Fruit fly (Drosophila melanogaster) whole organism, embryonic: Measurements from ENCODE around the gene Adck5.

Source experiments
- Atf6 ChIP-seq: fragments of 200-800 bp; sonication (Bioruptor generic); IDR thresholded peaks from 2 replicates; pipeline ENCODE4 v1.3.6; 2022; ENCODE audit warnings: missing biosample characterization, missing genetic modification characterization
- CG10979 ChIP-seq: fragments of 200-800 bp; sonication (Bioruptor generic); optimal IDR thresholded peaks from 2 replicates; lab custom pipeline; 2018; ENCODE audit warnings: missing biosample characterization, mild to moderate bottlenecking, missing genetic modification characterization, moderate library complexity
- CG11723 ChIP-seq: fragments of 200-800 bp; sonication (Bioruptor generic); optimal IDR thresholded peaks from 2 replicates; lab custom pipeline; 2017; ENCODE audit warnings: missing biosample characterization, mild to moderate bottlenecking, missing genetic modification characterization
- CG13287 ChIP-seq: fragments of 200-800 bp; sonication (Bioruptor generic); IDR thresholded peaks from 2 replicates; pipeline ENCODE4 v1.3.6; 2022; ENCODE audit warnings: missing biosample characterization, missing genetic modification characterization; ENCODE audit not compliant: partially characterized antibody
- CG14441 ChIP-seq: fragments of 200-800 bp; sonication (Bioruptor generic); IDR thresholded peaks from 2 replicates; pipeline ENCODE4 v1.3.6; 2022; ENCODE audit warnings: missing biosample characterization, missing genetic modification characterization
- CG14965 ChIP-seq: fragments of 200-800 bp; sonication (Bioruptor generic); optimal IDR thresholded peaks from 2 replicates; lab custom pipeline; 2016; ENCODE audit warnings: missing biosample characterization, missing genetic modification characterization, borderline replicate concordance
- CG15514 ChIP-seq: fragments of 200-800 bp; sonication (Bioruptor generic); optimal IDR thresholded peaks from 3 replicates; lab custom pipeline; 2017; ENCODE audit warnings: missing biosample characterization, missing genetic modification characterization, mild to moderate bottlenecking, moderate library complexity, missing genetic modification reagents
- CG15601 ChIP-seq: fragments of 200-800 bp; sonication (Bioruptor generic); optimal IDR thresholded peaks from 3 replicates; lab custom pipeline; 2019; ENCODE audit warnings: missing biosample characterization, mild to moderate bottlenecking, missing genetic modification characterization, moderate library complexity
- CG17361 ChIP-seq: fragments of 200-800 bp; sonication (Bioruptor generic); IDR thresholded peaks from 3 replicates; pipeline ENCODE4 v1.3.6; 2022; ENCODE audit warnings: missing biosample characterization, missing genetic modification characterization
- CG17385 ChIP-seq: fragments of 200-800 bp; sonication (Bioruptor generic); optimal IDR thresholded peaks from 3 replicates; lab custom pipeline; 2018; ENCODE audit warnings: missing biosample characterization, mild to moderate bottlenecking, missing genetic modification characterization
- CG17829 ChIP-seq: fragments of 200-800 bp; optimal IDR thresholded peaks from 2 replicates; lab custom pipeline; 2019; ENCODE audit warnings: missing biosample characterization, mild to moderate bottlenecking, missing genetic modification characterization, moderate library complexity
- CG2889 ChIP-seq: fragments of 200-800 bp; sonication (Bioruptor generic); IDR thresholded peaks from 3 replicates; pipeline ENCODE4 v1.3.6; 2022; ENCODE audit warnings: missing biosample characterization, missing genetic modification characterization
- CG4360 ChIP-seq: fragments of 200-800 bp; sonication (Bioruptor generic); IDR thresholded peaks from 2 replicates; pipeline ENCODE4 v1.3.6; 2022; ENCODE audit warnings: missing biosample characterization, missing genetic modification characterization
- CG4730 ChIP-seq: fragments of 200-800 bp; sonication (Bioruptor generic); IDR thresholded peaks from 2 replicates; pipeline ENCODE4 v1.3.6; 2022; ENCODE audit warnings: missing biosample characterization, missing genetic modification characterization
- CG6791 ChIP-seq: fragments of 200-800 bp; sonication (Bioruptor generic); IDR thresholded peaks from 3 replicates; pipeline ENCODE4 v1.3.6; 2022; ENCODE audit warnings: missing biosample characterization, missing genetic modification characterization; ENCODE audit not compliant: partially characterized antibody
- CG7271 ChIP-seq: fragments of 200-800 bp; sonication (Bioruptor generic); optimal IDR thresholded peaks from 2 replicates; lab custom pipeline; 2018; ENCODE audit warnings: missing biosample characterization, mild to moderate bottlenecking, missing genetic modification characterization, moderate library complexity
- CG7839 ChIP-seq: fragments of 200-800 bp; sonication (Bioruptor generic); optimal IDR thresholded peaks from 3 replicates; lab custom pipeline; 2018; ENCODE audit warnings: missing biosample characterization, mild to moderate bottlenecking, missing genetic modification characterization, moderate library complexity
- CG7963 ChIP-seq: fragments of 200-800 bp; sonication (Bioruptor generic); IDR thresholded peaks from 3 replicates; pipeline ENCODE4 v1.3.6; 2022; ENCODE audit warnings: missing biosample characterization, missing genetic modification characterization; ENCODE audit not compliant: partially characterized antibody
- CG7987 ChIP-seq: fragments of 200-800 bp; sonication (Bioruptor generic); optimal IDR thresholded peaks from 2 replicates; lab custom pipeline; 2018; ENCODE audit warnings: missing biosample characterization, mild to moderate bottlenecking, missing genetic modification characterization, moderate library complexity
- CG8924 ChIP-seq: fragments of 200-800 bp; optimal IDR thresholded peaks from 3 replicates; lab custom pipeline; 2019; ENCODE audit warnings: missing biosample characterization, mild to moderate bottlenecking, missing genetic modification characterization, moderate library complexity
- CG9876 ChIP-seq: fragments of 200-800 bp; sonication (Bioruptor generic); optimal IDR thresholded peaks from 2 replicates; lab custom pipeline; 2016; ENCODE audit warnings: missing biosample characterization, missing genetic modification characterization
- CoRest ChIP-seq: fragments of 200-800 bp; sonication (Bioruptor generic); optimal IDR thresholded peaks from 3 replicates; lab custom pipeline; 2018; ENCODE audit warnings: missing biosample characterization, mild to moderate bottlenecking, missing genetic modification characterization, moderate library complexity
- Doc3 ChIP-seq: fragments of 200-800 bp; sonication (Bioruptor generic); IDR thresholded peaks from 3 replicates; pipeline ENCODE4 v1.3.6; 2022; ENCODE audit warnings: missing biosample characterization, missing genetic modification characterization; ENCODE audit not compliant: partially characterized antibody
- Ets65A ChIP-seq: fragments of 200-800 bp; sonication (Bioruptor generic); peaks from one replicate; lab custom pipeline; 2016; ENCODE audit warnings: missing biosample characterization, missing genetic modification characterization
- Fer3 ChIP-seq: fragments of 200-800 bp; sonication (Bioruptor generic); optimal IDR thresholded peaks from 2 replicates; lab custom pipeline; 2018; ENCODE audit warnings: missing biosample characterization, mild to moderate bottlenecking, missing genetic modification characterization, moderate library complexity
- HLH4C ChIP-seq: fragments of 200-800 bp; sonication (Bioruptor generic); IDR thresholded peaks from 3 replicates; pipeline ENCODE4 v1.3.6; 2022; ENCODE audit warnings: missing biosample characterization, missing genetic modification characterization; ENCODE audit not compliant: partially characterized antibody
- HmgD ChIP-seq: fragments of 200-800 bp; sonication (Bioruptor generic); optimal IDR thresholded peaks from 3 replicates; lab custom pipeline; 2016; ENCODE audit warnings: missing biosample characterization, missing genetic modification characterization
- Hr78 ChIP-seq, 2 experiments: fragments of 200-800 bp in 1 of 2; fragments of >200 bp in 1 of 2; sonication (Bioruptor generic) in 1 of 2; optimal IDR thresholded peaks; 2 replicates each; lab custom pipeline; 2017 to 2019; ENCODE audit warnings: missing biosample characterization in 2 of 2, missing genetic modification characterization in 2 of 2, mild to moderate bottlenecking in 1 of 2, moderate library complexity in 1 of 2
- Lpt ChIP-seq: fragments of >200 bp; optimal IDR thresholded peaks from 2 replicates; lab custom pipeline; 2018; ENCODE audit warnings: missing biosample characterization, missing genetic modification characterization
- Med ChIP-seq: fragments of 200-800 bp; sonication (Bioruptor generic); peaks from one replicate; lab custom pipeline; 2016; ENCODE audit warnings: missing biosample characterization, missing genetic modification characterization, mild to moderate bottlenecking, inconsistent platforms, moderate library complexity
- NFAT ChIP-seq: fragments of 200-800 bp; sonication (Bioruptor generic); IDR thresholded peaks from 2 replicates; pipeline ENCODE4 v1.3.6; 2022; ENCODE audit warnings: missing biosample characterization, missing genetic modification characterization
- PHDP ChIP-seq: fragments of 200-800 bp; sonication (Bioruptor generic); optimal IDR thresholded peaks from 3 replicates; lab custom pipeline; 2018; ENCODE audit warnings: missing biosample characterization, mild to moderate bottlenecking, missing genetic modification characterization, moderate library complexity
- ato ChIP-seq: fragments of 200-800 bp; sonication (Bioruptor generic); IDR thresholded peaks from 2 replicates; pipeline ENCODE4 v1.3.6; 2022; ENCODE audit warnings: missing biosample characterization, missing genetic modification characterization; ENCODE audit not compliant: partially characterized antibody
- bigmax ChIP-seq: fragments of 200-800 bp; sonication (Bioruptor generic); optimal IDR thresholded peaks from 2 replicates; lab custom pipeline; 2018; ENCODE audit warnings: missing biosample characterization, mild to moderate bottlenecking, missing genetic modification characterization
- br ChIP-seq: fragments of >200 bp; optimal IDR thresholded peaks from 2 replicates; lab custom pipeline; 2017
- chm ChIP-seq: fragments of 200-800 bp; sonication (Bioruptor generic); IDR thresholded peaks from 2 replicates; pipeline ENCODE4 v1.3.6; 2022; ENCODE audit warnings: missing biosample characterization, missing genetic modification characterization
- dimm ChIP-seq: fragments of 200-800 bp; sonication (Bioruptor generic); IDR thresholded peaks from 2 replicates; pipeline ENCODE4 v1.3.6; 2022; ENCODE audit warnings: missing biosample characterization, missing genetic modification characterization
- dm ChIP-seq: fragments of 200-800 bp; sonication (Bioruptor generic); optimal IDR thresholded peaks from 3 replicates; lab custom pipeline; 2016; ENCODE audit warnings: missing biosample characterization, missing genetic modification characterization
- ems ChIP-seq: fragments of 200-800 bp; sonication (Bioruptor generic); optimal IDR thresholded peaks from 3 replicates; lab custom pipeline; 2016; ENCODE audit warnings: missing biosample characterization, missing genetic modification characterization
- gcm2 ChIP-seq: fragments of 200-800 bp; sonication (Bioruptor generic); optimal IDR thresholded peaks from 2 replicates; lab custom pipeline; 2016; ENCODE audit warnings: missing biosample characterization, missing genetic modification characterization
- oc ChIP-seq: fragments of 200-800 bp; sonication (Bioruptor generic); optimal IDR thresholded peaks from 2 replicates; lab custom pipeline; 2018; ENCODE audit warnings: missing biosample characterization, mild to moderate bottlenecking, missing genetic modification characterization, moderate library complexity
- onecut ChIP-seq: fragments of 200-800 bp; sonication (Bioruptor generic); IDR thresholded peaks from 2 replicates; pipeline ENCODE4 v1.3.6; 2022; ENCODE audit warnings: missing biosample characterization, missing genetic modification characterization
- pros ChIP-seq: fragments of 200-800 bp; sonication (Bioruptor generic); optimal IDR thresholded peaks from 3 replicates; lab custom pipeline; 2019; ENCODE audit warnings: missing biosample characterization, mild to moderate bottlenecking, missing genetic modification characterization, moderate library complexity
- sens-2 ChIP-seq: fragments of 200-800 bp; sonication (Bioruptor generic); IDR thresholded peaks from 2 replicates; pipeline ENCODE4 v1.3.6; 2022; ENCODE audit warnings: missing biosample characterization, missing genetic modification characterization
- shn ChIP-seq: fragments of 200-800 bp; sonication (Bioruptor generic); optimal IDR thresholded peaks from 3 replicates; lab custom pipeline; 2016; ENCODE audit warnings: missing biosample characterization, missing genetic modification characterization
- so ChIP-seq: fragments of 200-800 bp; sonication (Bioruptor generic); IDR thresholded peaks from 3 replicates; pipeline ENCODE4 v1.3.6; 2022; ENCODE audit warnings: missing biosample characterization, missing genetic modification characterization
- sqz ChIP-seq: fragments of 200-800 bp; sonication (Bioruptor generic); optimal IDR thresholded peaks from 3 replicates; lab custom pipeline; 2018; ENCODE audit warnings: missing biosample characterization, mild to moderate bottlenecking, missing genetic modification characterization
- ssp ChIP-seq: fragments of 200-800 bp; sonication (Bioruptor generic); IDR thresholded peaks from 2 replicates; pipeline ENCODE4 v1.3.6; 2022; ENCODE audit warnings: missing biosample characterization, missing genetic modification characterization
- stwl ChIP-seq: fragments of 200-800 bp; sonication (Bioruptor generic); optimal IDR thresholded peaks from 3 replicates; lab custom pipeline; 2018; ENCODE audit warnings: missing biosample characterization, mild to moderate bottlenecking, missing genetic modification characterization, moderate library complexity
- vfl ChIP-seq: fragments of 200-800 bp; sonication (Bioruptor generic); optimal IDR thresholded peaks from 2 replicates; lab custom pipeline; 2016; ENCODE audit warnings: missing biosample characterization, missing genetic modification characterization
- zfh2 ChIP-seq: fragments of 200-800 bp; sonication (Bioruptor generic); optimal IDR thresholded peaks from 2 replicates; lab custom pipeline; 2016; ENCODE audit warnings: missing biosample characterization, missing genetic modification characterization

Gene Adck5

dm6 chr3L:11210517-11210916, 40.9 kb downstream of the Adck5 start, which contains the start of the genes Ube3a and CG7600 (continued):
- TF ChIP-seq CG14441 (no peak), br (lab: Kevin White, UChicago) (no peak), sqz (GFP tag; lab: Kevin White, UChicago) (peak; percentile 73), so (no peak), Lpt (no peak), CG14965 (GFP tag; lab: Kevin White, UChicago) (no peak), HmgD (GFP tag; lab: Kevin White, UChicago) (peak; percentile 88), CG7963 (peak; percentile 100), CG4730 (GFP tag; lab: Robert Waterston, UW) (no peak), ato (peak; percentile 100), oc (tag; lab: Kevin White, UChicago) (peak; percentile 55), CG7271 (tag; lab: Kevin White, UChicago) (no peak), CG7839 (tag; lab: Kevin White, UChicago) (peak; percentile 39), zfh2 (GFP tag; lab: Kevin White, UChicago) (peak; percentile 40), shn (GFP tag; lab: Kevin White, UChicago) (peak; percentile 34), CG2889 (GFP tag; lab: Robert Waterston, UW) (no peak), CG7987 (GFP tag; lab: Kevin White, UChicago) (peak; percentile 62), CG8924 (tag; lab: Kevin White, UChicago) (peak; percentile 41), CG4360 (GFP tag; lab: Robert Waterston, UW) (no peak), vfl (peak; percentile 20), chm (GFP tag; lab: Robert Waterston, UW) (peak; percentile 51), CG17385 (GFP tag; lab: Kevin White, UChicago) (peak; percentile 20), CG17361 (GFP tag; lab: Robert Waterston, UW) (0 out of 3 replicates have a peak, but pooled peaks have one; percentile 41), bigmax (GFP tag; lab: Kevin White, UChicago) (no peak), CG15514 (GFP tag; lab: Kevin White, UChicago) (peak; percentile 95), CG17829 (peak; percentile 69), Hr78 (GFP tag; optimal IDR thresholded peaks at IDR 0.05; lab: Kevin White, UChicago) (no peak), Ets65A (peak; percentile 26), Med (GFP tag; lab: Kevin White, UChicago) (peak; percentile 94), Doc3 (GFP tag; lab: Robert Waterston, UW) (peak; percentile 99), CG6791 (GFP tag; lab: Robert Waterston, UW) (peak; percentile 100), PHDP (tag; lab: Kevin White, UChicago) (peak; percentile 48), CG13287 (GFP tag; lab: Robert Waterston, UW) (peak; percentile 100), CoRest (tag; lab: Kevin White, UChicago) (peak; percentile 49), Fer3 (peak; percentile 26), Atf6 (GFP tag; lab: Robert Waterston, UW) (peak; percentile 36; the same call in 1 of the 2 replicates), HLH4C (GFP tag; lab: Robert Waterston, UW) (peak; percentile 100), ssp (GFP tag; lab: Robert Waterston, UW) (peak; percentile 38; the same call in 1 of the 2 replicates), NFAT (peak; percentile 31; the same call in 1 of the 2 replicates), sens-2 (GFP tag; lab: Robert Waterston, UW) (no peak), CG11723 (no peak), CG15601 (tag; lab: Kevin White, UChicago) (peak; percentile 56), dimm (no peak), pros (no peak), ems (GFP tag; lab: Kevin White, UChicago) (peak; percentile 48), onecut (GFP tag; lab: Robert Waterston, UW) (peak; percentile 55; the same call in 1 of the 2 replicates), dm (peak; percentile 81), gcm2 (no peak), CG10979 (tag; lab: Kevin White, UChicago) (peak; percentile 14), stwl (tag; lab: Kevin White, UChicago) (peak; percentile 99), CG9876 (GFP tag; lab: Kevin White, UChicago) (no peak)
